Worm (Caenorhabditis elegans): ENCODE data around the gene srg-33.

srg-33 gene

ce11 chrV:8342416-8342815 is 50.6 kb downstream of the srg-33 start:
- no peak for TF ChIP-seq pha-4 (tag; optimal IDR thresholded peaks at IDR 0.05)
- TF ChIP-seq blmp-1 (tag; optimal IDR thresholded peaks at IDR 0.05): no peak
- no peak for TF ChIP-seq unc-62 (GFP tag; optimal IDR thresholded peaks at IDR 0.05)
